Fruit fly (Drosophila melanogaster) whole organism, embryonic: ENCODE results near the gene Pkg21D.

ENCODE experiments used
- Bdp1 ChIP-seq: fragments of 200-800 bp; sonication (Bioruptor generic); optimal IDR thresholded peaks from 3 replicates; lab custom pipeline; 2016; ENCODE audit warnings: missing biosample characterization, missing genetic modification characterization
- Bgb ChIP-seq: fragments of 200-800 bp; sonication (Bioruptor generic); IDR thresholded peaks from 2 replicates; pipeline ENCODE4 v1.3.6; 2022; ENCODE audit warnings: missing biosample characterization, missing genetic modification characterization; ENCODE audit not compliant: partially characterized antibody
- Blimp-1 ChIP-seq: fragments of 200-800 bp; sonication (Bioruptor generic); optimal IDR thresholded peaks from 3 replicates; lab custom pipeline; 2018; ENCODE audit warnings: missing biosample characterization, missing genetic modification characterization, mild to moderate bottlenecking, moderate library complexity, missing genetic modification reagents
- Bteb2 ChIP-seq: fragments of 200-800 bp; sonication (Bioruptor generic); optimal IDR thresholded peaks from 2 replicates; lab custom pipeline; 2016; ENCODE audit warnings: missing biosample characterization, missing genetic modification characterization
- CG1024 ChIP-seq: fragments of 200-800 bp; sonication (Bioruptor generic); IDR thresholded peaks from 2 replicates; pipeline ENCODE4 v1.3.6; 2022; ENCODE audit warnings: missing biosample characterization, missing genetic modification characterization
- CG10543 ChIP-seq: fragments of 200-800 bp; sonication (Bioruptor generic); optimal IDR thresholded peaks from 3 replicates; lab custom pipeline; 2017; ENCODE audit warnings: missing biosample characterization, mild to moderate bottlenecking, missing genetic modification characterization, moderate library complexity
- CG11723 ChIP-seq: fragments of 200-800 bp; sonication (Bioruptor generic); optimal IDR thresholded peaks from 2 replicates; lab custom pipeline; 2017; ENCODE audit warnings: missing biosample characterization, mild to moderate bottlenecking, missing genetic modification characterization
- CG12155 ChIP-seq: fragments of 200-800 bp; sonication (Bioruptor generic); optimal IDR thresholded peaks from 3 replicates; lab custom pipeline; 2016; ENCODE audit warnings: missing biosample characterization, missing genetic modification characterization
- CG13624 ChIP-seq: fragments of 200-800 bp; sonication (Bioruptor generic); optimal IDR thresholded peaks from 2 replicates; lab custom pipeline; 2016; ENCODE audit warnings: missing biosample characterization, missing genetic modification characterization
- CG15073 ChIP-seq: fragments of 200-800 bp; sonication (Bioruptor generic); optimal IDR thresholded peaks from 2 replicates; lab custom pipeline; 2016; ENCODE audit warnings: missing biosample characterization, missing genetic modification characterization
- CG1529 ChIP-seq: fragments of 200-800 bp; sonication (Bioruptor generic); optimal IDR thresholded peaks from 3 replicates; lab custom pipeline; 2018; ENCODE audit warnings: missing biosample characterization, missing genetic modification characterization
- CG17186 ChIP-seq: fragments of 200-800 bp; sonication (Bioruptor generic); optimal IDR thresholded peaks from 3 replicates; lab custom pipeline; 2017; ENCODE audit warnings: missing biosample characterization, missing genetic modification reagents, missing genetic modification characterization
- CG17361 ChIP-seq: fragments of 200-800 bp; sonication (Bioruptor generic); IDR thresholded peaks from 3 replicates; pipeline ENCODE4 v1.3.6; 2022; ENCODE audit warnings: missing biosample characterization, missing genetic modification characterization
- CG17802 ChIP-seq: fragments of 200-800 bp; sonication (Bioruptor generic); optimal IDR thresholded peaks from 2 replicates; lab custom pipeline; 2018; ENCODE audit warnings: missing biosample characterization, mild to moderate bottlenecking, missing genetic modification characterization, moderate library complexity
- CG2875 ChIP-seq: fragments of 200-800 bp; sonication (Bioruptor generic); optimal IDR thresholded peaks from 2 replicates; lab custom pipeline; 2017; ENCODE audit warnings: missing biosample characterization, mild to moderate bottlenecking, missing genetic modification characterization, missing genetic modification reagents
- CG31388 ChIP-seq: fragments of 200-800 bp; sonication (Bioruptor generic); optimal IDR thresholded peaks from 2 replicates; lab custom pipeline; 2016; ENCODE audit warnings: missing biosample characterization, missing genetic modification characterization
- CG33213 ChIP-seq: fragments of 200-800 bp; sonication (Bioruptor generic); optimal IDR thresholded peaks from 3 replicates; lab custom pipeline; 2016; ENCODE audit warnings: missing biosample characterization, missing genetic modification characterization
- CG3847 ChIP-seq: fragments of 200-800 bp; sonication (Bioruptor generic); IDR thresholded peaks from 2 replicates; pipeline ENCODE4 v1.3.6; 2022; ENCODE audit warnings: missing biosample characterization, missing genetic modification characterization
- CG3995 ChIP-seq: fragments of 200-800 bp; sonication (Bioruptor generic); optimal IDR thresholded peaks from 3 replicates; lab custom pipeline; 2016; ENCODE audit warnings: missing biosample characterization, missing genetic modification characterization
- CG7372 ChIP-seq: fragments of 200-800 bp; sonication (Bioruptor generic); IDR thresholded peaks from 2 replicates; pipeline ENCODE4 v1.3.6; 2022; ENCODE audit warnings: missing biosample characterization, missing genetic modification characterization
- CG7987 ChIP-seq: fragments of 200-800 bp; sonication (Bioruptor generic); optimal IDR thresholded peaks from 2 replicates; lab custom pipeline; 2018; ENCODE audit warnings: missing biosample characterization, mild to moderate bottlenecking, missing genetic modification characterization, moderate library complexity
- Chrac-16 ChIP-seq: fragments of 200-800 bp; sonication (Bioruptor generic); optimal IDR thresholded peaks from 3 replicates; lab custom pipeline; 2016; ENCODE audit warnings: missing biosample characterization, missing genetic modification characterization
- D19A ChIP-seq: fragments of 200-800 bp; optimal IDR thresholded peaks from 3 replicates; lab custom pipeline; 2019; ENCODE audit warnings: missing biosample characterization, mild to moderate bottlenecking, missing genetic modification characterization, moderate library complexity
- Dip3 ChIP-seq: fragments of 200-800 bp; sonication (Bioruptor generic); optimal IDR thresholded peaks from 3 replicates; lab custom pipeline; 2016; ENCODE audit warnings: missing biosample characterization, missing genetic modification characterization
- Doc2 ChIP-seq: fragments of 200-800 bp; sonication (Bioruptor generic); IDR thresholded peaks from 2 replicates; pipeline ENCODE4 v1.3.6; 2022; ENCODE audit warnings: missing biosample characterization, missing genetic modification characterization
- HLH4C ChIP-seq: fragments of 200-800 bp; sonication (Bioruptor generic); IDR thresholded peaks from 3 replicates; pipeline ENCODE4 v1.3.6; 2022; ENCODE audit warnings: missing biosample characterization, missing genetic modification characterization; ENCODE audit not compliant: partially characterized antibody
- NC2α ChIP-seq: fragments of 200-800 bp; sonication (Bioruptor generic); optimal IDR thresholded peaks from 2 replicates; lab custom pipeline; 2016; ENCODE audit warnings: missing biosample characterization, missing genetic modification characterization
- Rfx ChIP-seq: fragments of 200-800 bp; sonication (Bioruptor generic); IDR thresholded peaks from 2 replicates; pipeline ENCODE4 v1.3.6; 2022; ENCODE audit warnings: missing biosample characterization, missing genetic modification characterization
- Sox100B ChIP-seq: fragments of 200-800 bp; sonication (Bioruptor generic); optimal IDR thresholded peaks from 3 replicates; lab custom pipeline; 2018; ENCODE audit warnings: missing biosample characterization, mild to moderate bottlenecking, missing genetic modification characterization
- Vsx1 ChIP-seq: fragments of 200-800 bp; sonication (Bioruptor generic); optimal IDR thresholded peaks from 2 replicates; lab custom pipeline; 2017; ENCODE audit warnings: missing biosample characterization, mild to moderate bottlenecking, missing genetic modification characterization, missing genetic modification reagents
- cad ChIP-seq: fragments of >200 bp; optimal IDR thresholded peaks from 2 replicates; lab custom pipeline; 2017; ENCODE audit warnings: missing biosample characterization, missing genetic modification characterization
- cato ChIP-seq: fragments of 200-800 bp; sonication (Bioruptor generic); optimal IDR thresholded peaks from 2 replicates; lab custom pipeline; 2016; ENCODE audit warnings: missing biosample characterization, missing genetic modification characterization, borderline replicate concordance
- chinmo ChIP-seq: fragments of 200-800 bp; sonication (Bioruptor generic); IDR thresholded peaks from 4 replicates; pipeline ENCODE4 v1.3.6; 2022; ENCODE audit warnings: missing biosample characterization, missing genetic modification characterization; ENCODE audit not compliant: partially characterized antibody
- cwo ChIP-seq: fragments of 200-800 bp; sonication (Bioruptor generic); optimal IDR thresholded peaks from 3 replicates; lab custom pipeline; 2017; ENCODE audit warnings: missing biosample characterization, missing genetic modification characterization, mild to moderate bottlenecking, moderate library complexity, missing genetic modification reagents
- da ChIP-seq: fragments of 200-800 bp; sonication (Bioruptor generic); optimal IDR thresholded peaks from 2 replicates; lab custom pipeline; 2016; ENCODE audit warnings: missing biosample characterization, missing genetic modification characterization
- dan ChIP-seq: fragments of 200-800 bp; sonication (Bioruptor generic); IDR thresholded peaks from 2 replicates; pipeline ENCODE4 v1.3.6; 2022; ENCODE audit warnings: missing biosample characterization, missing genetic modification characterization
- emc ChIP-seq: fragments of 200-800 bp; sonication (Bioruptor generic); optimal IDR thresholded peaks from 2 replicates; lab custom pipeline; 2016; ENCODE audit warnings: missing biosample characterization, missing genetic modification characterization
- fru ChIP-seq: fragments of >200 bp; optimal IDR thresholded peaks from 2 replicates; lab custom pipeline; 2017
- gcm ChIP-seq: fragments of 200-800 bp; sonication (Bioruptor generic); optimal IDR thresholded peaks from 2 replicates; lab custom pipeline; 2019; ENCODE audit warnings: missing biosample characterization, mild to moderate bottlenecking, missing genetic modification characterization, moderate library complexity
- gsb ChIP-seq: fragments of 200-800 bp; sonication (Bioruptor generic); IDR thresholded peaks from 2 replicates; pipeline ENCODE4 v1.3.6; 2022; ENCODE audit warnings: missing biosample characterization, missing genetic modification characterization
- kni ChIP-seq: fragments of 200-800 bp; sonication (Bioruptor generic); optimal IDR thresholded peaks from 3 replicates; lab custom pipeline; 2017; ENCODE audit warnings: mild to moderate bottlenecking, missing biosample characterization, missing genetic modification reagents, missing genetic modification characterization
- maf-S ChIP-seq: fragments of 200-800 bp; sonication (Bioruptor generic); optimal IDR thresholded peaks from 2 replicates; lab custom pipeline; 2016; ENCODE audit warnings: missing biosample characterization, missing genetic modification characterization
- mirr ChIP-seq: fragments of 200-800 bp; sonication (Bioruptor generic); optimal IDR thresholded peaks from 3 replicates; lab custom pipeline; 2018; ENCODE audit warnings: missing biosample characterization, mild to moderate bottlenecking, missing genetic modification characterization
- mld ChIP-seq: fragments of 200-800 bp; sonication (Bioruptor generic); IDR thresholded peaks from 3 replicates; pipeline ENCODE4 v1.3.6; 2022; ENCODE audit warnings: missing biosample characterization, missing genetic modification characterization; ENCODE audit not compliant: partially characterized antibody
- nmo ChIP-seq: fragments of 200-800 bp; sonication (Bioruptor generic); optimal IDR thresholded peaks from 2 replicates; lab custom pipeline; 2018; ENCODE audit warnings: missing biosample characterization, mild to moderate bottlenecking, missing genetic modification characterization, moderate library complexity
- sens ChIP-seq: fragments of 200-800 bp; sonication (Bioruptor generic); peaks from one replicate; lab custom pipeline; 2016; ENCODE audit warnings: missing biosample characterization, missing genetic modification characterization
- sens-2 ChIP-seq: fragments of 200-800 bp; sonication (Bioruptor generic); IDR thresholded peaks from 2 replicates; pipeline ENCODE4 v1.3.6; 2022; ENCODE audit warnings: missing biosample characterization, missing genetic modification characterization
- slou ChIP-seq: fragments of 200-800 bp; sonication (Bioruptor generic); optimal IDR thresholded peaks from 3 replicates; lab custom pipeline; 2016; ENCODE audit warnings: missing biosample characterization, missing genetic modification characterization
- sob ChIP-seq: fragments of 200-800 bp; sonication (Bioruptor generic); IDR thresholded peaks from 2 replicates; pipeline ENCODE4 v1.3.6; 2022; ENCODE audit warnings: missing biosample characterization, missing genetic modification characterization
- ssp ChIP-seq: fragments of 200-800 bp; sonication (Bioruptor generic); IDR thresholded peaks from 2 replicates; pipeline ENCODE4 v1.3.6; 2022; ENCODE audit warnings: missing biosample characterization, missing genetic modification characterization
- vfl ChIP-seq: fragments of 200-800 bp; sonication (Bioruptor generic); optimal IDR thresholded peaks from 2 replicates; lab custom pipeline; 2016; ENCODE audit warnings: missing biosample characterization, missing genetic modification characterization

Pkg21D gene

dm6 chr2L:825768-826263 is 35.2 kb upstream of the Pkg21D start, which contains the start of the genes CG3862 and dock (continued):
- TF ChIP-seq HLH4C (GFP tag; lab: Robert Waterston, UW) (peak; percentile 99), gcm (GFP tag; lab: Kevin White, UChicago) (peak; percentile 39), slou (GFP tag; lab: Kevin White, UChicago) (peak; percentile 6), dan (GFP tag; lab: Robert Waterston, UW) (no peak), Dip3 (GFP tag; lab: Kevin White, UChicago) (no peak), mld (GFP tag; lab: Robert Waterston, UW) (peak; percentile 98), sens-2 (no peak), NC2α (GFP tag; lab: Kevin White, UChicago) (peak; percentile 26), CG12155 (GFP tag; lab: Kevin White, UChicago) (peak; percentile 47), CG10543 (peak; percentile 66), ssp (no peak), Rfx (peak; percentile 71), Bteb2 (GFP tag; lab: Kevin White, UChicago) (peak; percentile 3), gsb (GFP tag; lab: Robert Waterston, UW) (no peak), Doc2 (GFP tag; lab: Robert Waterston, UW) (no peak), mirr (GFP tag; lab: Kevin White, UChicago) (peak; percentile 43), CG1529 (GFP tag; lab: Kevin White, UChicago) (no peak), CG15073 (GFP tag; lab: Kevin White, UChicago) (no peak), nmo (GFP tag; lab: Kevin White, UChicago) (peak; percentile 62), sob (GFP tag; lab: Robert Waterston, UW) (peak; percentile 75), Bdp1 (GFP tag; lab: Kevin White, UChicago) (peak; percentile 45), maf-S (GFP tag; lab: Kevin White, UChicago) (peak; percentile 69), cwo (GFP tag; lab: Kevin White, UChicago) (no peak), CG17186 (GFP tag; lab: Kevin White, UChicago) (peak; percentile 97), Sox100B (GFP tag; lab: Kevin White, UChicago) (no peak), CG2875 (GFP tag; lab: Kevin White, UChicago) (no peak), CG3847 (GFP tag; lab: Robert Waterston, UW) (peak; percentile 66), CG13624 (GFP tag; lab: Kevin White, UChicago) (peak; percentile 76), cad (no peak), D19A (tag; lab: Kevin White, UChicago) (no peak), CG33213 (GFP tag; lab: Kevin White, UChicago) (peak; percentile 65), CG17802 (tag; lab: Kevin White, UChicago) (no peak), sens (GFP tag; lab: Kevin White, UChicago) (peak; percentile 91), kni (GFP tag; lab: Kevin White, UChicago) (peak; percentile 17), Blimp-1 (GFP tag; lab: Kevin White, UChicago) (peak; percentile 40), CG1024 (GFP tag; lab: Robert Waterston, UW) (no peak), CG7372 (GFP tag; lab: Robert Waterston, UW) (no peak), cato (no peak), CG11723 (GFP tag; lab: Kevin White, UChicago) (no peak), da (GFP tag; lab: Kevin White, UChicago) (peak; percentile 24), vfl (peak; percentile 52), Chrac-16 (GFP tag; lab: Kevin White, UChicago) (peak; percentile 11), CG17361 (GFP tag; lab: Robert Waterston, UW) (peak; percentile 51; the same call in 2 of the 3 replicates), emc (GFP tag; lab: Kevin White, UChicago) (peak; percentile 33), CG31388 (no peak), fru (lab: Kevin White, UChicago) (no peak), chinmo (GFP tag; lab: Robert Waterston, UW) (peak; percentile 88; the same call in 3 of the 4 replicates), Bgb (GFP tag; lab: Robert Waterston, UW) (peak; percentile 99), CG7987 (GFP tag; lab: Kevin White, UChicago) (peak; percentile 71), Vsx1 (GFP tag; lab: Kevin White, UChicago) (no peak), CG3995 (GFP tag; lab: Kevin White, UChicago) (no peak)
